Worm (Caenorhabditis elegans) whole organism, midembryonic: ENCODE measurements around the gene spp-9.
"Not testable (repeated sequence)": the region's sequence is repeated elsewhere in the genome, so short reads cannot be mapped to it uniquely, and the experiment has no call there.

Experiments used
- T22C8.4 ChIP-seq: fragments of 200-800 bp; sonication (Bioruptor generic); IDR thresholded peaks from 2 replicates; pipeline ENCODE4 v1.3.6; 2022; ENCODE audit warnings: missing genetic modification characterization, missing compliant biosample characterization
- cog-1 ChIP-seq: sonication (generic microtip); optimal IDR thresholded peaks from 2 replicates; lab custom pipeline; 2016; ENCODE audit warnings: missing genetic modification characterization, missing compliant biosample characterization
- flt-1 ChIP-seq: fragments of 200-800 bp; sonication (Bioruptor generic); IDR thresholded peaks from 2 replicates; pipeline ENCODE4 v1.3.6; 2022; ENCODE audit warnings: missing genetic modification characterization, missing compliant biosample characterization
- klf-2 ChIP-seq: fragments of 200-800 bp; sonication (Bioruptor generic); conservative IDR thresholded peaks from 2 replicates; pipeline ENCODE4 v1.3.6; 2022; ENCODE audit warnings: missing genetic modification reagents, missing genetic modification characterization, missing compliant biosample characterization
- med-1 ChIP-seq: sonication (generic microtip); optimal IDR thresholded peaks from 2 replicates; lab custom pipeline; 2017; ENCODE audit warnings: missing genetic modification characterization, mild to moderate bottlenecking, missing compliant biosample characterization, antibody characterized with exemption, missing genetic modification reagents; ENCODE audit not compliant: insufficient read depth
- ref-1 ChIP-seq: fragments of 200-800 bp; sonication (Bioruptor generic); conservative IDR thresholded peaks from 2 replicates; pipeline ENCODE4 v1.3.6; 2022; ENCODE audit warnings: missing genetic modification reagents, missing genetic modification characterization, missing compliant biosample characterization
- tab-1 ChIP-seq: fragments of 200-800 bp; sonication (Bioruptor generic); IDR thresholded peaks from 2 replicates; pipeline ENCODE4 v1.3.6; 2022; ENCODE audit warnings: missing genetic modification characterization, missing compliant biosample characterization
- ztf-23 ChIP-seq: fragments of 200-800 bp; sonication (Bioruptor generic); IDR thresholded peaks from 2 replicates; pipeline ENCODE4 v1.3.6; 2022; ENCODE audit warnings: missing genetic modification reagents, missing genetic modification characterization, missing compliant biosample characterization
- ztf-29 ChIP-seq: fragments of 200-800 bp; sonication (Bioruptor generic); IDR thresholded peaks from 2 replicates; pipeline ENCODE4 v1.3.6; 2022; ENCODE audit warnings: missing genetic modification reagents, missing genetic modification characterization, missing compliant biosample characterization

spp-9 gene

ce11 chrX:11487484-11487883, at the start of gene spp-9:
TSS of gene spp-9 (plus strand) at chrX:11487784.
- TF ChIP-seq ref-1 (GFP tag; lab: Robert Waterston, UW) = no peak
- TF ChIP-seq ztf-29 = no peak
- no peak for TF ChIP-seq tab-1
- no peak for TF ChIP-seq T22C8.4 (GFP tag; lab: Robert Waterston, UW)
- TF ChIP-seq med-1 = no peak
- TF ChIP-seq klf-2 (GFP tag; lab: Robert Waterston, UW) = no peak
- TF ChIP-seq cog-1 = no peak
- TF ChIP-seq ztf-23 (GFP tag; lab: Robert Waterston, UW) = no peak
- TF ChIP-seq flt-1 = no peak

- not testable (repeated sequence) for TF ChIP-seq med-1, tab-1, ztf-29
These were observed 47.8 kb upstream of the spp-9 start, which contains the start of gene F46C3.7 for ce11 chrX:11439740-11440139. TSS of gene F46C3.7 (plus strand) at chrX:11440040.

- TF ChIP-seq T22C8.4 (GFP tag; lab: Robert Waterston, UW) (no peak), ztf-29 (no peak), med-1 (no peak), ztf-23 (GFP tag; lab: Robert Waterston, UW) (no peak), flt-1 (no peak), ref-1 (GFP tag; lab: Robert Waterston, UW) (no peak), klf-2 (GFP tag; lab: Robert Waterston, UW) (no peak), tab-1 (no peak), cog-1 (no peak)
These were observed 41.0 kb upstream of the spp-9 start, which contains the start of gene igeg-2 for ce11 chrX:11446535-11446934. TSS of gene igeg-2 (minus strand) at chrX:11446635.

DNA sequence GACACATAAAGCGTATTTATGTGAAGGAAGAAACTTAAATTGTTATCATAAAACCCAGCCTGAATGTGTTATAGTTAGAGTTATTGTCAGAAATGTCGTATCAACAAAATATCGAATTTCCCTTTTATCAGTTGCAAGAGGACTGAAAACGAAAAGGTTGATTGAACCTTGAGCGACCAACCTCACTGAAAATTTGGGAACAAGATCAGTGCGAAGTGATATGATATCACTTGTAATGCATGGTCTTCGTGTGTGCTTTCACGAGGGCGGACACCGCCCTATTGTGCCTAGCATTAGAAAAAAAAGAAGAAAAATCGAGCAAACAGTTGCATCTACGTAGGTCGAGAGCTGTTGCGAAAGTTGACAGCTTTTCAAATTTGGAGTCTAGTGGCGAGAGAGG, 39.9 kb upstream of the spp-9 start:
- TF ChIP-seq klf-2 (GFP tag; lab: Robert Waterston, UW) (no peak), ztf-23 (GFP tag; lab: Robert Waterston, UW) (no peak), flt-1 (no peak), ref-1 (GFP tag; lab: Robert Waterston, UW) (no peak), med-1 (no peak), T22C8.4 (GFP tag; lab: Robert Waterston, UW) (no peak)

DNA sequence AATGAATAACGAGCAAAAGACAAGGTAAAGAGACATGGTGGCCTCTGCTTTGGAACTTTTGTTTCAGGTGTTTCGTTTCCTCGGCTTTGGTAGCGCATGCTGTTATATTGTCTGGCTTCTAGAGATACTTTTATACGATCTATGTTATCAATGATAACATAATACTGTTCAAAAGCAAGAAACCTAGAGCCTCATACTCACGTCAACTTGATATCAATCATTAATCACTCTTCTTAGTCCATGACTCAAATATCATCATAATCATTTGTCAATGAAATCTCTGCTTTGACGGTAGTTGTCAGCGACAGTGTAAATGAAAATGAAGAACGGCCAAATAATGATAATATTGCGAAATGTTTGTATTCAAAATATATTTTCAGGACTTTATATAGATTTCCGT, 37.3 kb upstream of the spp-9 start:
- TF ChIP-seq med-1 = no peak

DNA sequence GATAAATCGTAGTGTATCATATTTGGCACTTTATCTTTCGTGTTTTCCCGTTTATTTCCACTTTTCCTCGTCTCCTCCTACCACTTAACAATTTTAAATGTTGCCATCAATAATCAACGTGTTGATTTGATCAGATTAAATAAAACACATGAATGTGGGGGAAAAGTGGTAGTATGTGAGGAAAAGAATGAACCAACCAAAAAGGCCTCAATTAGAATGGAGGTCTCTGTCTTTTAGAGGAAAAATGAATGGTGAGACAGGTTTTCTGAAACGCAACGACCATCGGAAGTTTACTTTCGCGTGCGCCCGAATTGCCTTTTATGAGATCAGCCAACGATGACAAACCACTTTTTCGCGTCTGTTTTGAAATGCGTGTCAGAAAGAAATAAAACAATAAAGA, 35.3 kb upstream of the spp-9 start:
- TF ChIP-seq cog-1 (no peak), ztf-29 (no peak), klf-2 (GFP tag; lab: Robert Waterston, UW) (no peak), T22C8.4 (GFP tag; lab: Robert Waterston, UW) (no peak), flt-1 (no peak), tab-1 (no peak), med-1 (no peak), ztf-23 (GFP tag; lab: Robert Waterston, UW) (no peak), ref-1 (GFP tag; lab: Robert Waterston, UW) (no peak)

DNA sequence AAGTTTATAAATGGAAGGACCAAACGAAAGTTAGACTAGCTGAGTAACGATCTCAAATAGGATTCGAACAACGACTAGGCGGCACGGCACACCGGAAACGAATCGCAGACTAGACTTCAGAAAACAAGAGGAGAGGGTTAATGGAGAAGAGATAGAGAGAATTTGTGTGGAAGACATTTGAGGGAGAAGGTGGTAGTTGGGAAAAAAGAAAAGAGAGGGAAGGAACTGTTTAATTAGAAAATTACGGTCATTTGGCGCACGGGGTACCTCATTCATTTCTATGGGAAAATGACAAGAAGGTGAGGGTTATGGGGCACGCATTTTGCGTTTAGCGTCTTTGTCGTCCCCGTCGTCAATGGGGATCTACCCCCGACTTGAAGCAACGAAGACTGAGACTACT, 33.4 kb upstream of the spp-9 start, which contains the start of gene F48C5.2:
Gene F48C5.2 (minus strand): TSS at position 101 of the 400 bp plus-strand sequence.
- TF ChIP-seq med-1 (no peak), T22C8.4 (GFP tag; lab: Robert Waterston, UW) (no peak), flt-1 (no peak), cog-1 (no peak), ref-1 (GFP tag; lab: Robert Waterston, UW) (no peak), tab-1 (no peak), ztf-23 (GFP tag; lab: Robert Waterston, UW) (no peak), ztf-29 (no peak), klf-2 (GFP tag; lab: Robert Waterston, UW) (no peak)

ce11 chrX:11456665-11457064, 30.9 kb upstream of the spp-9 start:
- TF ChIP-seq ztf-29 (no peak), flt-1 (no peak), cog-1 (no peak), ref-1 (GFP tag; lab: Robert Waterston, UW) (no peak), ztf-23 (GFP tag; lab: Robert Waterston, UW) (no peak)

DNA sequence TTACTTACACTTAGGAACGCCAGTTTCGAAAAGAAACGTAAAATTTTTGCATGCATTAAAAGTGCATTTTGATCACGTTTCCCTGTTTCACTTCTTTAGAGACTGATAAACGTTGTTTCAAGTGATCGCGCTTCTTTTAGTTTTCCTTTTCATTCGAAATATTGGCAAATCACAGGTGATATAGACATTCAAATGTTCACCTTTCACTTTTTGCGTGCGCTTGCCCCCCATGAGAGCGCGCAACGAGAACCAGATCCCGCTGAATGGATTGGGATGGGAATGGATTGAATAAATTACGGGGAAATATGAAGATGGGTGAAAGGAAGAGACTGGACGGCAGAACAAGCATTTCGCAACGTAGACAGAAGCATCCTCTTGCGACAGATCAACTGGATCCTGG, 26.0 kb upstream of the spp-9 start:
- no peak for TF ChIP-seq ztf-29
- no peak for TF ChIP-seq tab-1
- no peak for TF ChIP-seq T22C8.4 (GFP tag; lab: Robert Waterston, UW)
- no peak for TF ChIP-seq klf-2 (GFP tag; lab: Robert Waterston, UW)
- no peak for TF ChIP-seq ztf-23 (GFP tag; lab: Robert Waterston, UW)
- TF ChIP-seq cog-1 = no peak
- no peak for TF ChIP-seq med-1
- no peak for TF ChIP-seq flt-1
- TF ChIP-seq ref-1 (GFP tag; lab: Robert Waterston, UW) = no peak

DNA sequence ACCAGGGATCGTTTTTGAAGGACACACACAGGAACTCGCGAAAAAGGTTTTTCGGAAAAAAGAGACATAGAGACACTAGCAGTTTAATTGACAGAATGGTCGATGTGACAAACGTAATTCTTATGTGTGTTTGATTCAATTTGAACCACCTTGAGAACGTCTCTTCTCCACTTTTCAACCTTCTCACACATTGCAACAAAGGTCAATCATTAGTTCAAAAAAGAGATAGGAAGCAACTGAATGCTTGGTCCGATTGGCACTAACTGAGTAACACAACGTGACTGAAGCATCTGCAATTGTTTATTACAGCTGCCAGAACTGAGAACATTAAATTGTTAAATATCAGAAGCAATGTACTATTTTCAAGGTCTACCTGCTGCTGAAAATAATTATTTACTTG, 25.5 kb upstream of the spp-9 start:
- TF ChIP-seq tab-1 (no peak), flt-1 (no peak), cog-1 (no peak)

- TF ChIP-seq klf-2 (GFP tag; lab: Robert Waterston, UW) = no peak
- no peak for TF ChIP-seq tab-1
- TF ChIP-seq T22C8.4 (GFP tag; lab: Robert Waterston, UW) = no peak
- no peak for TF ChIP-seq ztf-23 (GFP tag; lab: Robert Waterston, UW)
- TF ChIP-seq flt-1 = no peak
- no peak for TF ChIP-seq ztf-29
- no peak for TF ChIP-seq med-1
- no peak for TF ChIP-seq cog-1
- TF ChIP-seq ref-1 (GFP tag; lab: Robert Waterston, UW) = no peak
These were observed 24.6 kb upstream of the spp-9 start for ce11 chrX:11463005-11463404.

DNA sequence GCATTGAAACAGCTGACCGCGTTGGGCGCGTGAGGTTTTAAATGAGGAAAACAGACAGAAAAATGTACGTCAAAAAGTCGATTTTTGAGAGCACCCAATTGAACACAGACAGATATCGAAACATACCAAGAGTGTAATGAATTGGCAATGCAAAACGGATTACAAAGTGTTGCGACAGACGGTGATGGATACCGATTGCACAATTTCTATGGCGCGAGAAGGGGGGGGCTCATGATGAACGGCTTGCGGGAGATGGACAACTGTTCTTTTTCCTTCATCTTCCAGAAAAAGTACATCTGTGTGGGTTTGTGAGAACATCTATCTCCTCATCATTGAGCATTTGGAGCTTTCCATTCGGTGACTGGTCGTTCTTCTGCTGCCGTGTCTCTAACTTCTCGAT, 24.0 kb upstream of the spp-9 start:
- no peak for TF ChIP-seq T22C8.4 (GFP tag; lab: Robert Waterston, UW)
- TF ChIP-seq med-1 = no peak
- no peak for TF ChIP-seq flt-1
- TF ChIP-seq cog-1 = no peak
- TF ChIP-seq tab-1 = no peak
- TF ChIP-seq ztf-29 = no peak
- no peak for TF ChIP-seq ref-1 (GFP tag; lab: Robert Waterston, UW)
- no peak for TF ChIP-seq ztf-23 (GFP tag; lab: Robert Waterston, UW)
- no peak for TF ChIP-seq klf-2 (GFP tag; lab: Robert Waterston, UW)
